Worm (Caenorhabditis elegans) whole organism, L3 larva: ENCODE measurements around the gene R03E9.2.

Experiments
- R02D3.7 ChIP-seq: fragments of 150-350 bp; optimal IDR thresholded peaks from 2 replicates; lab custom pipeline; 2014; ENCODE audit warnings: missing biosample characterization, missing genetic modification characterization
- ZK546.5 ChIP-seq: sonication (generic microtip); optimal IDR thresholded peaks from 2 replicates; lab custom pipeline; 2017; ENCODE audit warnings: missing biosample characterization, missing genetic modification characterization
- aly-2 ChIP-seq: fragments of 150-350 bp; optimal IDR thresholded peaks from 2 replicates; lab custom pipeline; 2014; ENCODE audit warnings: missing biosample characterization, missing genetic modification characterization
- ama-1 ChIP-seq: fragments of 150-350 bp; optimal IDR thresholded peaks from 2 replicates; lab custom pipeline; 2018
- ceh-16 ChIP-seq: sonication (generic microtip); optimal IDR thresholded peaks from 2 replicates; lab custom pipeline; 2017; ENCODE audit warnings: missing biosample characterization, missing genetic modification characterization
- ceh-28 ChIP-seq: fragments of 150-350 bp; optimal IDR thresholded peaks from 2 replicates; lab custom pipeline; 2014; ENCODE audit warnings: missing biosample characterization, missing genetic modification reagents, missing genetic modification characterization
- ceh-82 ChIP-seq: fragments of 150-350 bp; optimal IDR thresholded peaks from 2 replicates; lab custom pipeline; 2014; ENCODE audit warnings: missing biosample characterization, missing genetic modification characterization
- ceh-9 ChIP-seq: sonication (generic microtip); optimal IDR thresholded peaks from 2 replicates; lab custom pipeline; 2018; ENCODE audit warnings: missing biosample characterization, missing genetic modification characterization
- daf-12 ChIP-seq: fragments of 150-350 bp; optimal IDR thresholded peaks from 2 replicates; lab custom pipeline; 2014; ENCODE audit warnings: missing biosample characterization, missing genetic modification reagents, missing genetic modification characterization
- egl-27 ChIP-seq: sonication (generic microtip); optimal IDR thresholded peaks from 4 replicates; lab custom pipeline; 2017; ENCODE audit warnings: missing biosample characterization, missing genetic modification reagents, missing genetic modification characterization
- egl-5 ChIP-seq: fragments of 150-350 bp; optimal IDR thresholded peaks from 2 replicates; lab custom pipeline; 2017; ENCODE audit warnings: missing biosample characterization, missing genetic modification reagents, missing genetic modification characterization, inconsistent platforms
- elt-1 ChIP-seq: fragments of 150-350 bp; optimal IDR thresholded peaks from 2 replicates; lab custom pipeline; 2014; ENCODE audit warnings: missing biosample characterization, missing genetic modification characterization
- elt-2 ChIP-seq: sonication (generic microtip); optimal IDR thresholded peaks from 2 replicates; lab custom pipeline; 2016; ENCODE audit warnings: missing genetic modification reagents, mild to moderate bottlenecking, missing genetic modification characterization, missing compliant biosample characterization
- elt-3 ChIP-seq, 3 experiments: fragments of 150-350 bp in 1 of 3; sonication (generic microtip) in 2 of 3; optimal IDR thresholded peaks; 2 replicates in 2 of 3; 4 replicates in 1 of 3; lab custom pipeline; 2014 to 2017; ENCODE audit warnings: missing biosample characterization in 3 of 3, missing genetic modification characterization in 3 of 3
- eor-1 ChIP-seq, 2 experiments: fragments of 150-350 bp; optimal IDR thresholded peaks; 2 replicates each; lab custom pipeline; 2014 to 2018; ENCODE audit warnings: missing biosample characterization in 2 of 2, missing genetic modification characterization in 2 of 2
- fkh-10 ChIP-seq: sonication (generic microtip); optimal IDR thresholded peaks from 2 replicates; lab custom pipeline; 2017; ENCODE audit warnings: missing biosample characterization, missing genetic modification reagents, missing genetic modification characterization
- fkh-2 ChIP-seq: fragments of 150-350 bp; optimal IDR thresholded peaks from 2 replicates; lab custom pipeline; 2014; ENCODE audit warnings: missing biosample characterization, missing genetic modification reagents, missing genetic modification characterization
- fos-1 ChIP-seq: fragments of 150-350 bp; optimal IDR thresholded peaks from 2 replicates; lab custom pipeline; 2014; ENCODE audit warnings: missing biosample characterization, missing genetic modification characterization
- hmg-11 ChIP-seq: sonication (generic microtip); optimal IDR thresholded peaks from 2 replicates; lab custom pipeline; 2016; ENCODE audit warnings: missing genetic modification characterization, missing compliant biosample characterization
- jun-1 ChIP-seq: fragments of 150-350 bp; optimal IDR thresholded peaks from 2 replicates; lab custom pipeline; 2014; ENCODE audit warnings: missing biosample characterization, missing genetic modification reagents, missing genetic modification characterization
- lin-15B ChIP-seq: fragments of 150-350 bp; optimal IDR thresholded peaks from 2 replicates; lab custom pipeline; 2014; ENCODE audit warnings: missing biosample characterization, missing genetic modification characterization
- lin-39 ChIP-seq: fragments of 150-350 bp; optimal IDR thresholded peaks from 2 replicates; lab custom pipeline; 2018; ENCODE audit warnings: missing biosample characterization, missing genetic modification reagents, missing genetic modification characterization
- lsy-12 ChIP-seq: sonication (generic microtip); optimal IDR thresholded peaks from 2 replicates; lab custom pipeline; 2016; ENCODE audit warnings: mild to moderate bottlenecking, missing genetic modification characterization, missing compliant biosample characterization
- mdl-1 ChIP-seq: fragments of 150-350 bp; optimal IDR thresholded peaks from 2 replicates; lab custom pipeline; 2014; ENCODE audit warnings: missing biosample characterization, missing genetic modification characterization
- mml-1 ChIP-seq: fragments of 150-350 bp; sonication (generic microtip); optimal IDR thresholded peaks from 3 replicates; lab custom pipeline; 2014; ENCODE audit warnings: missing biosample characterization, missing genetic modification characterization
- nfya-1 ChIP-seq: sonication (generic microtip); optimal IDR thresholded peaks from 2 replicates; lab custom pipeline; 2017; ENCODE audit warnings: missing genetic modification characterization, mild to moderate bottlenecking, missing compliant biosample characterization, antibody characterized with exemption, moderate library complexity; ENCODE audit not compliant: insufficient read depth
- nhr-11 ChIP-seq: fragments of 150-350 bp; optimal IDR thresholded peaks from 2 replicates; lab custom pipeline; 2014; ENCODE audit warnings: missing biosample characterization, missing genetic modification characterization
- nhr-12 ChIP-seq: fragments of 150-350 bp; optimal IDR thresholded peaks from 2 replicates; lab custom pipeline; 2014; ENCODE audit warnings: missing biosample characterization, missing genetic modification characterization
- nhr-23 ChIP-seq: fragments of 150-350 bp; optimal IDR thresholded peaks from 2 replicates; lab custom pipeline; 2014; ENCODE audit warnings: missing biosample characterization, missing genetic modification reagents, missing genetic modification characterization
- nhr-237 ChIP-seq: fragments of 150-350 bp; optimal IDR thresholded peaks from 2 replicates; lab custom pipeline; 2014; ENCODE audit warnings: missing biosample characterization, missing genetic modification characterization
- nhr-25 ChIP-seq: sonication (generic microtip); optimal IDR thresholded peaks from 2 replicates; lab custom pipeline; 2017; ENCODE audit warnings: missing biosample characterization, missing genetic modification characterization
- nhr-28 ChIP-seq: fragments of 150-350 bp; optimal IDR thresholded peaks from 2 replicates; lab custom pipeline; 2014; ENCODE audit warnings: missing biosample characterization, missing genetic modification characterization
- nhr-43 ChIP-seq: sonication (generic microtip); optimal IDR thresholded peaks from 2 replicates; lab custom pipeline; 2016; ENCODE audit warnings: mild to moderate bottlenecking, missing genetic modification characterization, missing compliant biosample characterization; ENCODE audit not compliant: poor library complexity, severe bottlenecking
- nhr-67 ChIP-seq: fragments of 150-350 bp; optimal IDR thresholded peaks from 2 replicates; lab custom pipeline; 2014; ENCODE audit warnings: missing biosample characterization, missing genetic modification characterization
- nhr-76 ChIP-seq: fragments of 150-350 bp; sonication (generic microtip); optimal IDR thresholded peaks from 5 replicates; lab custom pipeline; 2014; ENCODE audit warnings: missing biosample characterization, missing genetic modification characterization
- nhr-77 ChIP-seq: fragments of 150-350 bp; optimal IDR thresholded peaks from 2 replicates; lab custom pipeline; 2014; ENCODE audit warnings: missing biosample characterization, missing genetic modification characterization
- pha-4 ChIP-seq: fragments of 150-350 bp; optimal IDR thresholded peaks from 2 replicates; lab custom pipeline; 2014; ENCODE audit warnings: missing biosample characterization, missing genetic modification reagents, missing genetic modification characterization
- pqm-1 ChIP-seq: fragments of 150-350 bp; optimal IDR thresholded peaks from 2 replicates; lab custom pipeline; 2017; ENCODE audit warnings: missing biosample characterization, missing genetic modification characterization, inconsistent platforms
- sea-2 ChIP-seq: fragments of 150-350 bp; sonication (generic microtip); optimal IDR thresholded peaks from 4 replicates; lab custom pipeline; 2014; ENCODE audit warnings: missing biosample characterization, missing genetic modification reagents, missing genetic modification characterization
- skn-1 ChIP-seq: fragments of 150-350 bp; optimal IDR thresholded peaks from 2 replicates; lab custom pipeline; 2014; ENCODE audit warnings: missing biosample characterization, missing genetic modification characterization
- snpc-4 ChIP-seq: fragments of 150-350 bp; optimal IDR thresholded peaks from 2 replicates; lab custom pipeline; 2014; ENCODE audit warnings: missing biosample characterization, missing genetic modification characterization
- tbx-2 ChIP-seq: sonication (generic microtip); optimal IDR thresholded peaks from 2 replicates; lab custom pipeline; 2016; ENCODE audit warnings: mild to moderate bottlenecking, missing genetic modification characterization, missing compliant biosample characterization
- unc-39 ChIP-seq: sonication (generic microtip); optimal IDR thresholded peaks from 4 replicates; lab custom pipeline; 2017; ENCODE audit warnings: missing biosample characterization, missing genetic modification characterization
- unc-62 ChIP-seq: fragments of 150-350 bp; sonication (generic microtip); optimal IDR thresholded peaks from 4 replicates; lab custom pipeline; 2014; ENCODE audit warnings: missing biosample characterization, missing genetic modification reagents, missing genetic modification characterization
- zag-1 ChIP-seq: fragments of 150-350 bp; optimal IDR thresholded peaks from 2 replicates; lab custom pipeline; 2014; ENCODE audit warnings: missing biosample characterization, missing genetic modification characterization
- ztf-11 ChIP-seq: fragments of 150-350 bp; optimal IDR thresholded peaks from 2 replicates; lab custom pipeline; 2014; ENCODE audit warnings: missing biosample characterization, missing genetic modification characterization
- ztf-4 ChIP-seq: fragments of 150-350 bp; optimal IDR thresholded peaks from 2 replicates; lab custom pipeline; 2014; ENCODE audit warnings: missing biosample characterization, missing genetic modification characterization

The R03E9.2 gene

DNA sequence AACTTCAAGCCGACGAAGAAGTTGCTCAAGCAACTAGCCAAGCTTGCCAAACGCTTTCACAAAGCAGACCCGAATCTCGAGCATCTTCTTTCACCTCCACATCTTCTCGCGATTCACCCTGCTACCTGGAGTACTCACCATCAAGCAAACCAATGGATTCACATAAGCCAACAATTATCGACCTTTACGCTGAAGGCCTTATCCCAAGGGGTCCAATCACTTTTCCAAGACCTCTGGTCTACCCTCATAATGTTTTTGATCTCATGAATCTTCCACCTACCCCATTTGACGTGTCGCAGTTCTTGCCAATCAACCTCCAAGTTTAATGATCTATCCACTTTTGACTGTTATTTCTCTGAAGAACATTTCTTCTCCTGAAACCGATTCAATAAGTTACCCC lies 10.2 kb upstream of the R03E9.2 start:
- no peak for TF ChIP-seq nhr-25 (tag; lab: Kevin White, UChicago)
- TF ChIP-seq ceh-28, result no peak
- TF ChIP-seq nhr-77, result no peak
- peak; percentile 91 for TF ChIP-seq ama-1 (lab: Kevin White, UChicago)
- no peak for TF ChIP-seq sea-2 (GFP tag; lab: Kevin White, UChicago)
- TF ChIP-seq jun-1 (tag; lab: Kevin White, UChicago), result no peak
- no peak for TF ChIP-seq nhr-12

DNA sequence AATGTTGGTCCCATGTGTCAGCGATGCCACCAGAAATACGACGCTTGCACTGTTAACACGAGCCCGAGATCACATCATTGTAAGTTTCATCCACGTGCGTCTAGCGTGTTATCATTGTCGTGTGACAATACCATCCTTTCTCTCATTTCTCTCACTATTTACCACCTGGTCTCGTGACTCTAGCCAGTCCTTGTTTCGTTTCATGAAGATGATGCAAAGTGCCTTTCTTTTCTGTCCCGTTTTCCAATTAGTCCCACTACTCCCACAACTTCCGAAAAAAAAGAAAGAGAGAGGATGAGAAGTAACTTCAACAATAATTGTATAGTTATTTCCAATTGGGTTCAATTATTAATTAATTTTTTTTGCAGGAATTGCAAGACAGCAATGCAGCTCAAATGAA lies 9.8 kb upstream of the R03E9.2 start:
- TF ChIP-seq aly-2, result no peak
- no peak for TF ChIP-seq R02D3.7 (tag; lab: Kevin White, UChicago)
- TF ChIP-seq ztf-11 (tag; lab: Kevin White, UChicago), result no peak
- TF ChIP-seq egl-5 (tag; lab: Kevin White, UChicago), result no peak
- TF ChIP-seq mml-1, result peak; percentile 86
- TF ChIP-seq fos-1, result no peak
- TF ChIP-seq egl-27 (tag; lab: Kevin White, UChicago), result peak; percentile 74
- no peak for TF ChIP-seq nhr-43 (tag; lab: Kevin White, UChicago)
- TF ChIP-seq unc-39, result no peak
- no peak for TF ChIP-seq nhr-77
- no peak for TF ChIP-seq ceh-16
- no peak for TF ChIP-seq snpc-4 (tag; lab: Kevin White, UChicago)
- TF ChIP-seq ZK546.5 (tag; lab: Kevin White, UChicago), result no peak
- no peak for TF ChIP-seq ceh-82 (tag; lab: Kevin White, UChicago)
- TF ChIP-seq sea-2 (GFP tag; lab: Kevin White, UChicago), result no peak
- TF ChIP-seq fkh-10 (GFP tag; lab: Kevin White, UChicago), result no peak
- no peak for TF ChIP-seq tbx-2
- TF ChIP-seq unc-62, result no peak
- TF ChIP-seq pqm-1 (tag; lab: Kevin White, UChicago), result peak; percentile 60
- peak; percentile 74 for TF ChIP-seq ama-1 (lab: Kevin White, UChicago)
- no peak for TF ChIP-seq lsy-12 (tag; lab: Kevin White, UChicago)
- TF ChIP-seq eor-1 (tag; optimal IDR thresholded peaks at IDR 0.05; lab: Kevin White, UChicago), result no peak
- TF ChIP-seq pha-4 (tag; lab: Kevin White, UChicago), result peak; percentile 75
- TF ChIP-seq skn-1 (tag; lab: Kevin White, UChicago), result no peak
- no peak for TF ChIP-seq nhr-67 (tag; lab: Kevin White, UChicago)
- TF ChIP-seq nhr-25 (tag; lab: Kevin White, UChicago), result peak; percentile 78
- peak; percentile 61 for TF ChIP-seq elt-2 (tag; lab: Kevin White, UChicago)
- TF ChIP-seq nhr-237, result no peak
- no peak for TF ChIP-seq nhr-12
- no peak for TF ChIP-seq elt-1 (tag; lab: Kevin White, UChicago)
- no peak for TF ChIP-seq daf-12 (tag; lab: Kevin White, UChicago)
- peak; percentile 100 for TF ChIP-seq mdl-1 (tag; lab: Kevin White, UChicago)
- no peak for TF ChIP-seq lin-39 (tag; lab: Kevin White, UChicago)
- peak; percentile 84 for TF ChIP-seq jun-1 (tag; lab: Kevin White, UChicago)
- TF ChIP-seq ceh-28, result no peak
- peak; percentile 68 for TF ChIP-seq nfya-1
- no peak for TF ChIP-seq zag-1 (tag; lab: Kevin White, UChicago)
- no peak for TF ChIP-seq fkh-2 (tag; lab: Kevin White, UChicago)
- no peak for TF ChIP-seq ceh-9 (tag; lab: Kevin White, UChicago)
- TF ChIP-seq hmg-11 (tag; lab: Kevin White, UChicago), result no peak
- no peak for TF ChIP-seq nhr-76
- TF ChIP-seq nhr-11 (tag; lab: Kevin White, UChicago), result no peak
- no peak for TF ChIP-seq ztf-4 (tag; lab: Kevin White, UChicago)
- TF ChIP-seq elt-3 (tag; optimal IDR thresholded peaks at IDR 0.05; lab: Kevin White, UChicago), result peak in 1 of 3 experiments; percentile 33
- TF ChIP-seq nhr-28 (tag; lab: Kevin White, UChicago), result no peak
- TF ChIP-seq nhr-23 (tag; lab: Kevin White, UChicago), result peak; percentile 69
- TF ChIP-seq lin-15B (tag; lab: Kevin White, UChicago), result no peak
